Worm (Caenorhabditis elegans): Measurements from ENCODE around the gene srj-15.

DNA sequence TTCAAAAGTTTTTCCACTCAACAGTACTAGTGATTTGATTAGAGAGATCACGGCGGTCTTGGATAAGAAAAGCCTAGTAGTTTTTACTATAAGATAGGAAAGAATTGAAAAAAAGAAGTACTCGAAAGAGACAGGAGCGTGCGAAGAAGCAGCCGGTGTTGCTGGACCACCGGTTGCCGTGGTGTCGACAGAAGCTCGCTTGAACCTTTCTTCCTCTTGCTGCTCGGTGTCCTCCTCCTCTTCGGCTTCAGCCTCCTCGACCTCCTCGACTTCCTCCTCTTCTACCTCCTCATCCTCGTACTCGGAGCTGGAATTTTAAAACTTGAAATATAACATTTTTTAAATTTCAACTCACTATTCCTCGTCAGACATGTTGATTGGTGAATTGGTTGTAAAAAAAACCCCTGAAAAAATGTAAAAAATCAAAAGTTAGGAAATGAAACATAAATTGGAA lies 27.8 kb upstream of the srj-15 start, which contains the start of gene tnt-4:
- no peak for TF ChIP-seq dao-5 (tag; optimal IDR thresholded peaks at IDR 0.05)
- TF ChIP-seq W03F9.2 (tag; optimal IDR thresholded peaks at IDR 0.05): no peak

Measured in whole organism, L4/young adult.